Worm (Caenorhabditis elegans): ENCODE measurements around the gene mecr-1.
A peak's percentile ranks its signal among the peaks of the same experiment; 100 is the strongest.

ce11 chrII:13196689-13197280 lies 9.7 kb upstream of the mecr-1 start:
- no peak for TF ChIP-seq Y79H2A.3 (GFP tag; conservative IDR thresholded peaks at IDR 0.05)
- TF ChIP-seq nhr-120 (GFP tag; IDR thresholded peaks at IDR 0.05) = no peak
- TF ChIP-seq nfya-2 (GFP tag; IDR thresholded peaks at IDR 0.05) = no peak
- TF ChIP-seq ceh-40 (GFP tag; IDR thresholded peaks at IDR 0.05) = no peak
- TF ChIP-seq ets-4 (GFP tag; optimal IDR thresholded peaks at IDR 0.05) = no peak
- TF ChIP-seq F22D6.2 (tag; optimal IDR thresholded peaks at IDR 0.05) = no peak
- TF ChIP-seq tbx-9 (tag; optimal IDR thresholded peaks at IDR 0.05; ENCODE audit: borderline replicate concordance) = no peak
- no peak for TF ChIP-seq B0019.2 (GFP tag; conservative IDR thresholded peaks at IDR 0.05)
- TF ChIP-seq D2030.7 (GFP tag; IDR thresholded peaks at IDR 0.05) = no peak
- peak; percentile 69; the same call in 1 of the 2 replicates for TF ChIP-seq hmg-1.2 (GFP tag; IDR thresholded peaks at IDR 0.05)
- TF ChIP-seq egl-44 (GFP tag; IDR thresholded peaks at IDR 0.05) = no peak; the same call in 1 of the 2 replicates

Data from whole organism, young adult.